Worm (Caenorhabditis elegans): ENCODE results near the gene C07G1.6.

C07G1.6 gene

DNA sequence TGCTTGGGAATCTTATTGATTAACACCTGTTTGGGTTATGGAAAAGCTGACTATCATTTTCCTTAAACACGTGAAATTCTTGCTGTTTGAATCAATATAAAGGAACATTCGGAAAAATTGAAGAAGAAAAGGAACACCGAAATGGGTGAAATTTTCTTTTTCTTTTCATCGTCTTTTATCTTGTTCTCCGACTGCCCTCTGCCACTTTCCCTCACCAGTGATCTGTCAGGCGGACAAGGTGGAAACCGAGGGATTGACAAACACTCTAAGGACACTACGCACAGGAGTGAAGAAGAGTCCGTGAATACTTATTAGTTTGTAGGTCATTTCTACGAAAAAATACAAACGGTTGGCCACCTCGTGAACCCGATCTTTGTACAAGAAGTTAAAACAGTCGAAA is 23.1 kb upstream of the C07G1.6 start:
- no peak for TF ChIP-seq ets-7 (tag; optimal IDR thresholded peaks at IDR 0.05)
- TF ChIP-seq tra-4 (tag; optimal IDR thresholded peaks at IDR 0.05), result no peak
- TF ChIP-seq hnd-1 (tag; optimal IDR thresholded peaks at IDR 0.05), result no peak

DNA sequence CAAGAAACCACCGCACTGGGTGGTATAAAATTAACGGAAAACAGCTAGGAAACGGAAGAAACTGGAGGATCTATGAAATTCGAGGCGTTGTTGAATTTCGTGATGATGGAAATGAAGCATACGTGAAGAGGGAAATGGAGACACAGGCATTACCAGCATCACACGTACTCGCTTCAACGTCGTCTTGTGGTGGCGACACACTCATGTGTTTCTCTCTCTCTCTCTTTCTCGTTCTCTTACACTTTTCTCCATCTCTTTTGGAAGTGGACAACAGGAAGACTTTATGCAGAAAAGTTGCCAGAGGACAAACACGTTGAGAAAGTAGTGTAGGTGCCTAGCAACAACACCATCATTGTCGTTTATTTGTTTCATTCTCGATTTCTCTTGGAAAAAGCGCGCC is 22.2 kb upstream of the C07G1.6 start:
- no peak for TF ChIP-seq B0310.2 (tag; optimal IDR thresholded peaks at IDR 0.05)
- no peak for TF ChIP-seq ceh-36 (tag; optimal IDR thresholded peaks at IDR 0.05)

DNA sequence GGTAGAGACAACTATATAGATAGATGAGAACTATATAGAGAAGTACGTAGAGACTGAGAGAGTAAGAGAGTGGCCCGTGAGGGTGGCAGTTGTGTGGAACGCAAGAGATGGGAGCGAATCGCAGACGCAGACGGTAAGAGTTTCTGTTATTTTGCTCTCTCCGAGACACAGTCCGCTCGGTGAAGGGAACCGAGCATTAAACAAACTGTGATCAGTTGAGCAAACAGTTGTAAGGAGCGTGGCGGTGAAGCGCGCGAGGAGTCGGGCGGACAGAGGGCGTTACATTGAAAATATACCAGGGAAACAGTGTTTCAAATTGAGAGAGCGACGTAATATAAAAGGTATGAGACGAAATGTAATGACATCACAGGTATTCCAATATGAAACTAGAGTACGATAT is 19.3 kb upstream of the C07G1.6 start:
- no peak for TF ChIP-seq tbx-11 (GFP tag; IDR thresholded peaks at IDR 0.05)
- TF ChIP-seq F13C5.2 (tag; optimal IDR thresholded peaks at IDR 0.05), result peak; percentile 1
- no peak for TF ChIP-seq tbx-37 (GFP tag; conservative IDR thresholded peaks at IDR 0.05)
- peak; percentile 25 for TF ChIP-seq B0310.2 (tag; optimal IDR thresholded peaks at IDR 0.05)

DNA sequence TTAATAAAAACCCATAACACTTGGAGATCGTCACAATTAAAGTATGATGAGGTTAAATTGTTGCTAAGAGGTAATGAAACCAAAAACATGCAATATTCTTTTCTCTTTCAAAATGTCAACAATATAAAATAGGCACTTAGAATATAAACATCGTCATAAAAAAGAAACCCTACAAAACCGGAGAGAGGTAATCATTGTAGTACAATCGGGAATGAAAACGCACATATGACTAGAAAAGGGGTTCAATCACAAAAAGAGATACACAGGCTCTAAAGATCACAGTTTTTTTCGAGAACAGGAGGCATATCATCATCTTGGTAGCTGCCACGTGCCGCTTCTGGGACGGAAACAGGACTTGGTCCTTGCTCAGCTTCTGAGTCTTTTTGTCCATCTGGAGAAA is 16.3 kb upstream of the C07G1.6 start:
- no peak for TF ChIP-seq flt-1 (GFP tag; IDR thresholded peaks at IDR 0.05)
- TF ChIP-seq sea-1 (GFP tag; conservative IDR thresholded peaks at IDR 0.05), result no peak
- no peak for TF ChIP-seq scrt-1 (GFP tag; IDR thresholded peaks at IDR 0.05)
- no peak for TF ChIP-seq tbx-11 (GFP tag; IDR thresholded peaks at IDR 0.05)
- no peak for TF ChIP-seq pes-1 (GFP tag; IDR thresholded peaks at IDR 0.05)
- TF ChIP-seq tbx-37 (GFP tag; conservative IDR thresholded peaks at IDR 0.05), result no peak
- no peak for TF ChIP-seq ceh-36 (tag; optimal IDR thresholded peaks at IDR 0.05)
- no peak for TF ChIP-seq hmbx-1 (tag; optimal IDR thresholded peaks at IDR 0.05)
- no peak for TF ChIP-seq ets-7 (tag; optimal IDR thresholded peaks at IDR 0.05)
- TF ChIP-seq tra-4 (tag; optimal IDR thresholded peaks at IDR 0.05), result no peak
- TF ChIP-seq aly-1 (tag; optimal IDR thresholded peaks at IDR 0.05), result no peak

DNA sequence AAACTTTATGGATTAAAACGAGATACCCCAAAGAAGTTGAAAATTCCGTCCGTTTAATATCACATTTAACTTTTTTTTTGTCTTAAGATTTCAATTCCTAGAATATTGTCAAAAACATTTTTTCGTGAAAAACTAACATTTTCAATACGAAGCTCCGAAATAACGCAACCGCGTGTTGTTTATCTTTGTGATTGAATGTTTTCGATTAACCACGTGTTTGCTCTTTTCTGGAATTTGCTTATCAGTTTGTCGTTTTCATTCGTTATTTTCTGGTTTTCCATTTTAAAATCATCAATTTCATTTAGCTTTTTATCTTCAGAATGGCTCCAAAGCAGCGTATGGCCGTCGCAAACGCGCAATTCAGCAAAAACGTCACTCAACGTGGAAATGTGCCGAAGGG is 15.2 kb upstream of the C07G1.6 start, which contains the start of gene serp-1.2:
Gene serp-1.2 (plus strand): TSS at position 318 of the 400 bp plus-strand sequence.
- no peak for TF ChIP-seq ceh-36 (tag; optimal IDR thresholded peaks at IDR 0.05)
- no peak for TF ChIP-seq ceh-13 (GFP tag; optimal IDR thresholded peaks at IDR 0.05)
- TF ChIP-seq tbx-37 (GFP tag; conservative IDR thresholded peaks at IDR 0.05), result no peak
- TF ChIP-seq hmbx-1 (tag; optimal IDR thresholded peaks at IDR 0.05), result no peak
- TF ChIP-seq ama-1 (optimal IDR thresholded peaks at IDR 0.05), result no peak
- no peak for TF ChIP-seq F13C5.2 (tag; optimal IDR thresholded peaks at IDR 0.05)
- no peak for TF ChIP-seq scrt-1 (GFP tag; IDR thresholded peaks at IDR 0.05)
- TF ChIP-seq B0310.2 (tag; optimal IDR thresholded peaks at IDR 0.05), result no peak
- no peak for TF ChIP-seq sea-1 (GFP tag; conservative IDR thresholded peaks at IDR 0.05)
- no peak for TF ChIP-seq tra-4 (tag; optimal IDR thresholded peaks at IDR 0.05)
- no peak for TF ChIP-seq ets-7 (tag; optimal IDR thresholded peaks at IDR 0.05)
- no peak for TF ChIP-seq tbx-11 (GFP tag; IDR thresholded peaks at IDR 0.05)
- TF ChIP-seq hnd-1 (tag; optimal IDR thresholded peaks at IDR 0.05), result no peak
- no peak for TF ChIP-seq hmg-4 (GFP tag; optimal IDR thresholded peaks at IDR 0.05)
- TF ChIP-seq aly-1 (tag; optimal IDR thresholded peaks at IDR 0.05), result no peak
- no peak for TF ChIP-seq pes-1 (GFP tag; IDR thresholded peaks at IDR 0.05)

DNA sequence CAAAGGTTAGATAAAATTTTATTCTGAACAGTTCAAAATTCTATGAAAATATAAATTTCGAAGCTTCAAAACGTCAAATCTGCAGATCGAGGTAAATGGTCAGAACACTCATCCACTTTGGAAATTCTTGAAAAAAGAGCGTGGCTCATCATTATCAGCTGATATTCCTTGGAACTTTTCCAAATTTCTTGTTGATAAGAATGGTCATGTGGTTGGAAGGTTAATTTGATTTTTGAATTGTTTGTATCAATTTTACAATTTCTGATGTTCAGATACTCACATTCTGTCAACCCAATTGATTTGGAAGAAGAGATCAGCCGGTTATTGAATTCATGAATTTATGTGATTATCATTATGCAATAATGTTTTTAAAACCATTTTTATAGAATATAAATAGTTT is 12.9 kb upstream of the C07G1.6 start:
- no peak for TF ChIP-seq scrt-1 (GFP tag; IDR thresholded peaks at IDR 0.05)
- TF ChIP-seq tbx-11 (GFP tag; IDR thresholded peaks at IDR 0.05), result no peak
- TF ChIP-seq ets-7 (tag; optimal IDR thresholded peaks at IDR 0.05), result no peak
- no peak for TF ChIP-seq B0310.2 (tag; optimal IDR thresholded peaks at IDR 0.05)
- TF ChIP-seq tbx-37 (GFP tag; conservative IDR thresholded peaks at IDR 0.05), result no peak
- no peak for TF ChIP-seq hnd-1 (tag; optimal IDR thresholded peaks at IDR 0.05)
- TF ChIP-seq tra-4 (tag; optimal IDR thresholded peaks at IDR 0.05), result no peak
- TF ChIP-seq aly-1 (tag; optimal IDR thresholded peaks at IDR 0.05), result no peak
- no peak for TF ChIP-seq flt-1 (GFP tag; IDR thresholded peaks at IDR 0.05)
- TF ChIP-seq ceh-13 (GFP tag; optimal IDR thresholded peaks at IDR 0.05), result no peak
- no peak for TF ChIP-seq hmbx-1 (tag; optimal IDR thresholded peaks at IDR 0.05)
- TF ChIP-seq pes-1 (GFP tag; IDR thresholded peaks at IDR 0.05), result no peak
- TF ChIP-seq F13C5.2 (tag; optimal IDR thresholded peaks at IDR 0.05), result no peak
- TF ChIP-seq sea-1 (GFP tag; conservative IDR thresholded peaks at IDR 0.05), result no peak

DNA sequence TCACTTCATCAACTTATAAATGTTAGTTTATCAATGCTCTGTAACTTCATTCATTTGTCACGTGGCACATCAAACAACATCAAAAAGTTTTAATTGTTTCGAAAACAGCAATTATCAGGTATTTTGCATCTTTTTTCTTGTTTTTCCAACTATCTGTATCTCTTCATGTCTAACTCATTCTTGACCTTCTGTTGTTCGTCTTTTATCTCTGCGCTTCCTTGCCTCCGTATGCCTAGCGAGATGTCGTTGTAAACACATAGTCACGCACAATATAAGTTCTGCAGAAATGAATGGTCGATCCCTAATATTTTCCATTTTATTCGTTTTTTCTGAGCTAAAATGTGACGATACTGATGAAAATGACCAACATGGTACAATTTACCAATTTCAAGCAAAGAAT is 11.7 kb upstream of the C07G1.6 start, which contains the start of gene gpx-6:
Gene gpx-6 (plus strand): TSS at position 257 of the 400 bp plus-strand sequence.
- TF ChIP-seq hmg-4 (GFP tag; optimal IDR thresholded peaks at IDR 0.05) (no peak), ets-7 (tag; optimal IDR thresholded peaks at IDR 0.05) (no peak), F13C5.2 (tag; optimal IDR thresholded peaks at IDR 0.05) (no peak), tbx-37 (GFP tag; conservative IDR thresholded peaks at IDR 0.05) (no peak), tra-4 (tag; optimal IDR thresholded peaks at IDR 0.05) (no peak)

- no peak for TF ChIP-seq hmg-4 (GFP tag; optimal IDR thresholded peaks at IDR 0.05)
- no peak for TF ChIP-seq aly-1 (tag; optimal IDR thresholded peaks at IDR 0.05)
- TF ChIP-seq F13C5.2 (tag; optimal IDR thresholded peaks at IDR 0.05), result no peak
- TF ChIP-seq tra-4 (tag; optimal IDR thresholded peaks at IDR 0.05), result no peak
- TF ChIP-seq pes-1 (GFP tag; IDR thresholded peaks at IDR 0.05), result no peak
- no peak for TF ChIP-seq B0310.2 (tag; optimal IDR thresholded peaks at IDR 0.05)
- TF ChIP-seq sea-1 (GFP tag; conservative IDR thresholded peaks at IDR 0.05), result no peak
- no peak for TF ChIP-seq ets-7 (tag; optimal IDR thresholded peaks at IDR 0.05)
- no peak for TF ChIP-seq tbx-11 (GFP tag; IDR thresholded peaks at IDR 0.05)
- TF ChIP-seq hmbx-1 (tag; optimal IDR thresholded peaks at IDR 0.05), result no peak
Observed at ce11 chrIV:8219987-8220386, 9.8 kb upstream of the C07G1.6 start, which contains the start of gene ocr-2. ocr-2 (minus strand) TSS chrIV:8220087.

DNA sequence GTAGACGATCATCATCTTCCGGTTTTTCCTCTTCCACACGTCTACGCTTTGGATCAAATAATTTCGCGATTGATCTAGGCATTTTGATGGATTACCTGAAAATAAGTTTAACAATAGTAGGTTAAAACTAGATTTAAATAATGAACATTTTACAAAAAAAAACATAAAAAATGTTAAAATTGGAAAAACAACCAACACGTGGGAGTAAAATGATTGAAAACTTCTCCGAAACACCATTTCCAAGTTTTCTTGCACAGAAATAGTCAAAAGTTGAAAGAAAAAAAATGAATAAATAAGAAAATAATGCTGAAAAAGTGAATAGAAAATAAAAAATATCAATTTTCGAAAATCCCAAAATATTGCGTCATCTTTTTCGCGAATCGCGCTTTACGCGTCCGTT is 1.5 kb upstream of the C07G1.6 start, which contains the start of gene C07G1.7:
Gene C07G1.7 (minus strand): TSS at position 101 of the 400 bp plus-strand sequence.
- TF ChIP-seq ceh-13 (GFP tag; optimal IDR thresholded peaks at IDR 0.05), result no peak
